Fruit fly (Drosophila melanogaster) whole organism, embryonic: ENCODE results near the gene Gnf1.

Source experiments
- Asciz ChIP-seq: fragments of 200-800 bp; sonication (Bioruptor generic); optimal IDR thresholded peaks from 2 replicates; lab custom pipeline; 2017; ENCODE audit warnings: missing biosample characterization, mild to moderate bottlenecking, missing genetic modification characterization, missing genetic modification reagents
- Atf6 ChIP-seq: fragments of 200-800 bp; sonication (Bioruptor generic); IDR thresholded peaks from 2 replicates; pipeline ENCODE4 v1.3.6; 2022; ENCODE audit warnings: missing biosample characterization, missing genetic modification characterization
- Bdp1 ChIP-seq: fragments of 200-800 bp; sonication (Bioruptor generic); optimal IDR thresholded peaks from 3 replicates; lab custom pipeline; 2016; ENCODE audit warnings: missing biosample characterization, missing genetic modification characterization
- C15 ChIP-seq: fragments of 200-800 bp; sonication (Bioruptor generic); IDR thresholded peaks from 3 replicates; pipeline ENCODE4 v1.3.6; 2022; ENCODE audit warnings: missing biosample characterization, missing genetic modification characterization
- CG10274 ChIP-seq: fragments of 200-800 bp; sonication (Bioruptor generic); optimal IDR thresholded peaks from 3 replicates; lab custom pipeline; 2017; ENCODE audit warnings: missing biosample characterization, mild to moderate bottlenecking, missing genetic modification characterization
- CG10431 ChIP-seq: fragments of 200-800 bp; sonication (Bioruptor generic); optimal IDR thresholded peaks from 3 replicates; lab custom pipeline; 2018; ENCODE audit warnings: missing biosample characterization, mild to moderate bottlenecking, missing genetic modification characterization
- CG11085 ChIP-seq: fragments of 200-800 bp; sonication (Bioruptor generic); IDR thresholded peaks from 2 replicates; pipeline ENCODE4 v1.3.6; 2022; ENCODE audit warnings: missing biosample characterization, missing genetic modification characterization
- CG12104 ChIP-seq: fragments of 200-800 bp; sonication (Bioruptor generic); optimal IDR thresholded peaks from 3 replicates; lab custom pipeline; 2016; ENCODE audit warnings: missing biosample characterization, missing genetic modification characterization
- CG13123 ChIP-seq: fragments of 200-800 bp; sonication (Bioruptor generic); optimal IDR thresholded peaks from 2 replicates; lab custom pipeline; 2016; ENCODE audit warnings: missing biosample characterization, missing genetic modification characterization
- CG1602 ChIP-seq: fragments of 200-800 bp; sonication (Bioruptor generic); optimal IDR thresholded peaks from 3 replicates; lab custom pipeline; 2016; ENCODE audit warnings: missing biosample characterization, missing genetic modification characterization
- CG17361 ChIP-seq: fragments of 200-800 bp; sonication (Bioruptor generic); IDR thresholded peaks from 3 replicates; pipeline ENCODE4 v1.3.6; 2022; ENCODE audit warnings: missing biosample characterization, missing genetic modification characterization
- CG2116 ChIP-seq: fragments of 200-800 bp; sonication (Bioruptor generic); optimal IDR thresholded peaks from 3 replicates; lab custom pipeline; 2018; ENCODE audit warnings: missing biosample characterization, mild to moderate bottlenecking, missing genetic modification characterization
- CG2712 ChIP-seq: fragments of 200-800 bp; optimal IDR thresholded peaks from 3 replicates; lab custom pipeline; 2019; ENCODE audit warnings: missing biosample characterization, mild to moderate bottlenecking, missing genetic modification characterization, moderate library complexity
- CG4424 ChIP-seq: fragments of 200-800 bp; sonication (Bioruptor generic); optimal IDR thresholded peaks from 3 replicates; lab custom pipeline; 2016; ENCODE audit warnings: missing biosample characterization, missing genetic modification characterization
- CG4820 ChIP-seq: fragments of 200-800 bp; sonication (Bioruptor generic); optimal IDR thresholded peaks from 3 replicates; lab custom pipeline; 2016; ENCODE audit warnings: missing biosample characterization, missing genetic modification characterization
- CG4854 ChIP-seq: fragments of 200-800 bp; sonication (Bioruptor generic); optimal IDR thresholded peaks from 2 replicates; lab custom pipeline; 2016; ENCODE audit warnings: missing biosample characterization, missing genetic modification characterization, inconsistent platforms
- Dek ChIP-seq: fragments of 200-800 bp; sonication (Bioruptor generic); optimal IDR thresholded peaks from 3 replicates; lab custom pipeline; 2019; ENCODE audit warnings: missing biosample characterization, mild to moderate bottlenecking, missing genetic modification characterization, moderate library complexity
- Dp ChIP-seq: fragments of 200-800 bp; sonication (Bioruptor generic); optimal IDR thresholded peaks from 2 replicates; lab custom pipeline; 2018; ENCODE audit warnings: missing biosample characterization, mild to moderate bottlenecking, missing genetic modification characterization, moderate library complexity
- Fer1 ChIP-seq: fragments of 200-800 bp; sonication (Bioruptor generic); optimal IDR thresholded peaks from 2 replicates; lab custom pipeline; 2017; ENCODE audit warnings: missing biosample characterization, mild to moderate bottlenecking, missing genetic modification characterization
- Fer2 ChIP-seq: fragments of 200-800 bp; sonication (Bioruptor generic); optimal IDR thresholded peaks from 2 replicates; lab custom pipeline; 2018; ENCODE audit warnings: missing biosample characterization, mild to moderate bottlenecking, missing genetic modification characterization, moderate library complexity
- Gug ChIP-seq: fragments of 200-800 bp; sonication (Bioruptor generic); IDR thresholded peaks from 4 replicates; pipeline ENCODE4 v1.3.6; 2022; ENCODE audit warnings: missing biosample characterization, missing genetic modification characterization
- HmgD ChIP-seq: fragments of 200-800 bp; sonication (Bioruptor generic); optimal IDR thresholded peaks from 3 replicates; lab custom pipeline; 2016; ENCODE audit warnings: missing biosample characterization, missing genetic modification characterization
- Hmx ChIP-seq: fragments of 200-800 bp; sonication (Bioruptor generic); optimal IDR thresholded peaks from 2 replicates; lab custom pipeline; 2016; ENCODE audit warnings: missing biosample characterization, missing genetic modification characterization
- Lpt ChIP-seq: fragments of >200 bp; optimal IDR thresholded peaks from 2 replicates; lab custom pipeline; 2018; ENCODE audit warnings: missing biosample characterization, missing genetic modification characterization
- Mad ChIP-seq: fragments of 200-800 bp; sonication (Bioruptor generic); optimal IDR thresholded peaks from 2 replicates; lab custom pipeline; 2016; ENCODE audit warnings: missing biosample characterization, missing genetic modification characterization
- NFAT ChIP-seq: fragments of 200-800 bp; sonication (Bioruptor generic); IDR thresholded peaks from 2 replicates; pipeline ENCODE4 v1.3.6; 2022; ENCODE audit warnings: missing biosample characterization, missing genetic modification characterization
- Neu2 ChIP-seq: fragments of 200-800 bp; sonication (Bioruptor generic); optimal IDR thresholded peaks from 3 replicates; lab custom pipeline; 2016; ENCODE audit warnings: missing biosample characterization, missing genetic modification characterization, borderline replicate concordance
- Nf-YB ChIP-seq: fragments of 200-800 bp; sonication (Bioruptor generic); optimal IDR thresholded peaks from 3 replicates; lab custom pipeline; 2019; ENCODE audit warnings: missing biosample characterization, mild to moderate bottlenecking, missing genetic modification characterization, moderate library complexity
- Oli ChIP-seq: fragments of 200-800 bp; sonication (Bioruptor generic); optimal IDR thresholded peaks from 2 replicates; lab custom pipeline; 2018; ENCODE audit warnings: missing biosample characterization, mild to moderate bottlenecking, missing genetic modification characterization, moderate library complexity
- Optix ChIP-seq: fragments of 200-800 bp; sonication (Bioruptor generic); IDR thresholded peaks from 3 replicates; pipeline ENCODE4 v1.3.6; 2022; ENCODE audit warnings: missing biosample characterization, missing genetic modification characterization
- Poxn ChIP-seq: fragments of 200-800 bp; sonication (Bioruptor generic); IDR thresholded peaks from 2 replicates; pipeline ENCODE4 v1.3.6; 2022; ENCODE audit warnings: missing biosample characterization, missing genetic modification characterization
- caup ChIP-seq: fragments of 200-800 bp; sonication (Bioruptor generic); optimal IDR thresholded peaks from 3 replicates; lab custom pipeline; 2017; ENCODE audit warnings: missing biosample characterization, mild to moderate bottlenecking, missing genetic modification characterization, moderate library complexity; ENCODE audit not compliant: severe bottlenecking
- chn ChIP-seq: fragments of 200-800 bp; sonication (Bioruptor generic); optimal IDR thresholded peaks from 2 replicates; lab custom pipeline; 2016; ENCODE audit warnings: missing biosample characterization, missing genetic modification characterization
- ci ChIP-seq: fragments of 200-800 bp; sonication (Bioruptor generic); IDR thresholded peaks from 3 replicates; pipeline ENCODE4 v1.3.6; 2022; ENCODE audit warnings: missing biosample characterization, missing genetic modification characterization
- croc ChIP-seq: fragments of 200-800 bp; sonication (Bioruptor generic); conservative IDR thresholded peaks from 3 replicates; pipeline ENCODE4 v1.3.6; 2022; ENCODE audit warnings: missing biosample characterization, missing genetic modification characterization
- crol ChIP-seq: fragments of 200-800 bp; sonication (Bioruptor generic); IDR thresholded peaks from 2 replicates; pipeline ENCODE4 v1.3.6; 2022; ENCODE audit warnings: missing biosample characterization, missing genetic modification characterization
- crp ChIP-seq, 2 experiments: fragments of 200-800 bp; sonication (Bioruptor generic); optimal IDR thresholded peaks; 2 replicates in 1 of 2; 3 replicates in 1 of 2; lab custom pipeline; 2017; ENCODE audit warnings: missing biosample characterization in 2 of 2, missing genetic modification characterization in 2 of 2, mild to moderate bottlenecking in 1 of 2, moderate library complexity in 1 of 2
- cwo ChIP-seq: fragments of 200-800 bp; sonication (Bioruptor generic); optimal IDR thresholded peaks from 3 replicates; lab custom pipeline; 2017; ENCODE audit warnings: missing biosample characterization, missing genetic modification characterization, mild to moderate bottlenecking, moderate library complexity, missing genetic modification reagents
- ems ChIP-seq: fragments of 200-800 bp; sonication (Bioruptor generic); optimal IDR thresholded peaks from 3 replicates; lab custom pipeline; 2016; ENCODE audit warnings: missing biosample characterization, missing genetic modification characterization
- esg ChIP-seq: fragments of 200-800 bp; sonication (Bioruptor generic); conservative IDR thresholded peaks from 2 replicates; pipeline ENCODE4 v1.3.6; 2022; ENCODE audit warnings: missing biosample characterization, missing genetic modification characterization
- h ChIP-seq: fragments of >200 bp; optimal IDR thresholded peaks from 2 replicates; lab custom pipeline; 2017
- her ChIP-seq: fragments of 200-800 bp; sonication (Bioruptor generic); optimal IDR thresholded peaks from 2 replicates; lab custom pipeline; 2016; ENCODE audit warnings: missing biosample characterization, missing genetic modification characterization
- hth ChIP-seq: fragments of >200 bp; optimal IDR thresholded peaks from 2 replicates; lab custom pipeline; 2017; ENCODE audit warnings: inconsistent platforms
- jigr1 ChIP-seq: fragments of 200-800 bp; sonication (Bioruptor generic); IDR thresholded peaks from 3 replicates; pipeline ENCODE4 v1.3.6; 2022; ENCODE audit warnings: missing biosample characterization, missing genetic modification characterization
- lmd ChIP-seq: fragments of 200-800 bp; sonication (Bioruptor generic); IDR thresholded peaks from 2 replicates; pipeline ENCODE4 v1.3.6; 2022; ENCODE audit warnings: missing biosample characterization, missing genetic modification characterization
- mam ChIP-seq: fragments of 200-800 bp; sonication (Bioruptor generic); optimal IDR thresholded peaks from 3 replicates; lab custom pipeline; 2016; ENCODE audit warnings: missing biosample characterization, missing genetic modification characterization
- mirr ChIP-seq: fragments of 200-800 bp; sonication (Bioruptor generic); optimal IDR thresholded peaks from 3 replicates; lab custom pipeline; 2018; ENCODE audit warnings: missing biosample characterization, mild to moderate bottlenecking, missing genetic modification characterization
- oc ChIP-seq: fragments of 200-800 bp; sonication (Bioruptor generic); optimal IDR thresholded peaks from 2 replicates; lab custom pipeline; 2018; ENCODE audit warnings: missing biosample characterization, mild to moderate bottlenecking, missing genetic modification characterization, moderate library complexity
- peb ChIP-seq: fragments of 200-800 bp; sonication (Bioruptor generic); IDR thresholded peaks from 2 replicates; pipeline ENCODE4 v1.3.6; 2022; ENCODE audit warnings: missing biosample characterization, missing genetic modification characterization
- pho ChIP-seq: fragments of 200-800 bp; sonication (Bioruptor generic); optimal IDR thresholded peaks from 2 replicates; lab custom pipeline; 2016; ENCODE audit warnings: missing biosample characterization, missing genetic modification characterization
- pzg ChIP-seq: fragments of 200-800 bp; sonication (Bioruptor generic); optimal IDR thresholded peaks from 3 replicates; lab custom pipeline; 2018; ENCODE audit warnings: missing biosample characterization, mild to moderate bottlenecking, missing genetic modification characterization, moderate library complexity
- sd ChIP-seq: fragments of 200-800 bp; sonication (Bioruptor generic); optimal IDR thresholded peaks from 3 replicates; lab custom pipeline; 2018; ENCODE audit warnings: missing biosample characterization, mild to moderate bottlenecking, missing genetic modification characterization, moderate library complexity

The Gnf1 gene

DNA sequence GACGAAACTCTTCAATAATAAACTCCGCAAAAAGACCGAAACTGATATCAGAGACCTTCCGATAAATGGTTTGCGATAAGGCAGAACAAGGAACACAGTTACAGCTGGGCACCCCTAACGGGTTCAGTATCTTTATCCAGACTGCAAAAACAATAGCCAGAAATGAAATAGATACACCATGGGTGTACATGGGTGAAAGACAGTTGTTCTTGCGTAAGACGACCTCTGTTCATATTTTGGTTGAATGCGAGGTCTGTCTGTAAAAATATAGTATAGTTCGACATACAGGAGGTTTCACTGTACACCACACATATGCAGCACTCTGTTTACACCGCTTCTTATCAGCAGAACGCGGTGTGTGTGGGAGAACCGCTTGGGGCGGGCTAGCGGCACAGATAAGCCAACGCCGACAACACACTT is 5.7 kb downstream of the Gnf1 start (continued):
- TF ChIP-seq sd (tag; lab: Kevin White, UChicago) (peak; percentile 52), CG11085 (GFP tag; lab: Robert Waterston, UW) (peak; percentile 35; the same call in 1 of the 2 replicates), CG4820 (GFP tag; lab: Kevin White, UChicago) (peak; percentile 32), pho (GFP tag; lab: Kevin White, UChicago) (peak; percentile 75), Fer2 (tag; lab: Kevin White, UChicago) (peak; percentile 51), Dp (GFP tag; lab: Kevin White, UChicago) (no peak), Mad (GFP tag; lab: Kevin White, UChicago) (peak; percentile 8), CG17361 (GFP tag; lab: Robert Waterston, UW) (peak; percentile 57; the same call in 2 of the 3 replicates), Oli (tag; lab: Kevin White, UChicago) (peak; percentile 67), CG10431 (GFP tag; lab: Kevin White, UChicago) (peak; percentile 21), cwo (GFP tag; lab: Kevin White, UChicago) (peak; percentile 76), Nf-YB (peak; percentile 4), Dek (peak; percentile 70), crp (GFP tag; optimal IDR thresholded peaks at IDR 0.05; lab: Kevin White, UChicago) (peak in 1 of 2 experiments; percentile 11), esg (peak; percentile 57), Hmx (no peak), h (lab: Kevin White, UChicago) (no peak), Neu2 (GFP tag; lab: Kevin White, UChicago) (peak; percentile 14), oc (tag; lab: Kevin White, UChicago) (no peak), crol (GFP tag; lab: Robert Waterston, UW) (peak; percentile 32), CG10274 (GFP tag; lab: Kevin White, UChicago) (no peak), caup (GFP tag; lab: Kevin White, UChicago) (peak; percentile 76), NFAT (GFP tag; lab: Robert Waterston, UW) (peak; percentile 82), HmgD (GFP tag; lab: Kevin White, UChicago) (no peak), CG2116 (peak; percentile 4), C15 (GFP tag; lab: Robert Waterston, UW) (no peak), hth (lab: Kevin White, UChicago) (no peak), peb (peak; percentile 40; the same call in 1 of the 2 replicates), Atf6 (GFP tag; lab: Robert Waterston, UW) (no peak; the same call in none of the 2 replicates), jigr1 (GFP tag; lab: Robert Waterston, UW) (no peak), croc (GFP tag; lab: Robert Waterston, UW) (no peak; the same call in 2 of the 3 replicates), lmd (GFP tag; lab: Robert Waterston, UW) (peak; percentile 69; the same call in 1 of the 2 replicates), pzg (peak; percentile 7), CG4854 (GFP tag; lab: Kevin White, UChicago) (peak; percentile 43), chn (GFP tag; lab: Kevin White, UChicago) (peak; percentile 6), Gug (GFP tag; lab: Robert Waterston, UW) (peak; percentile 74; the same call in 2 of the 4 replicates), ems (GFP tag; lab: Kevin White, UChicago) (peak; percentile 34), her (peak; percentile 63), ci (GFP tag; lab: Robert Waterston, UW) (peak; percentile 80), Poxn (GFP tag; lab: Robert Waterston, UW) (peak; percentile 40; the same call in 1 of the 2 replicates), CG2712 (peak; percentile 66), CG4424 (peak; percentile 46), CG1602 (GFP tag; lab: Kevin White, UChicago) (peak; percentile 38), Lpt (no peak), CG12104 (peak; percentile 28), CG13123 (GFP tag; lab: Kevin White, UChicago) (peak; percentile 20), Optix (peak; percentile 61; the same call in 2 of the 3 replicates), mirr (peak; percentile 96), Bdp1 (GFP tag; lab: Kevin White, UChicago) (peak; percentile 34), Asciz (peak; percentile 5), Fer1 (peak; percentile 80), mam (GFP tag; lab: Kevin White, UChicago) (peak; percentile 78)
